Worm (Caenorhabditis elegans) whole organism, L3 larva: ENCODE data around the gene C06H2.7.

ENCODE experiments used
- ceh-16 ChIP-seq: sonication (generic microtip); optimal IDR thresholded peaks from 2 replicates; lab custom pipeline; 2017; ENCODE audit warnings: missing biosample characterization, missing genetic modification characterization
- fkh-10 ChIP-seq: sonication (generic microtip); optimal IDR thresholded peaks from 2 replicates; lab custom pipeline; 2017; ENCODE audit warnings: missing biosample characterization, missing genetic modification reagents, missing genetic modification characterization

- TF ChIP-seq fkh-10 (GFP tag; lab: Kevin White, UChicago) = peak; percentile 19
- no peak for TF ChIP-seq ceh-16
These were observed 28.1 kb upstream of the C06H2.7 start for ce11 chrV:11172667-11173066.
